Worm (Caenorhabditis elegans) whole organism, L4/young adult: ENCODE measurements around the gene aqp-11.

ENCODE experiments used
- dao-5 ChIP-seq: sonication (generic microtip); optimal IDR thresholded peaks from 2 replicates; lab custom pipeline; 2016; ENCODE audit warnings: missing genotype, missing genetic modification characterization, moderate library complexity, missing compliant biosample characterization
- him-1 ChIP-seq: sonication (generic microtip); optimal IDR thresholded peaks from 2 replicates; lab custom pipeline; 2016; ENCODE audit warnings: missing genotype, missing genetic modification reagents, missing genetic modification characterization, missing compliant biosample characterization

DNA sequence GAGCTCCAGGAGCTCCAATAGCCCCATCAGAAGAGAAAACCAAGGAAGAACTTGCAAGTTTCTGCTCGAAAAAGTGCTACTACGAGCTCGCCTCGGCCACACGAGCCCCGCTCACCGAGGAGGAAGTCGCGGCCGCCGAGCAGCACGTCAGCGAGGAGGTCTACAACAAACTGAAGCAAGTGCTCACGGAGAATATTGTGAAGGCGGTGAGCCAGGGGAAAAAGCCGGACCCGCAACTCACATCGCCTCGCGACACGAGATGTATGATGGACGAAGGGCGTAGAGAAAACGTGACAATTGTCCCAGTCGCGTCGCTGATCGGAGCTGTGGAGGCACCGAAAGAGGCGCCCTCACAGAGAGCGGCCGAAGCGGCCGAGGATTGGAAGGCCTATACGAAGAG lies 20.4 kb upstream of the aqp-11 start:
- no peak for TF ChIP-seq him-1 (tag; lab: Kevin White, UChicago)
- TF ChIP-seq dao-5: no peak
